Worm (Caenorhabditis elegans) whole organism, L1 larva: Measurements from ENCODE around the gene F54F2.14.

Experiments
- C04F5.9 ChIP-seq: sonication (generic microtip); optimal IDR thresholded peaks from 2 replicates; lab custom pipeline; 2016; ENCODE audit warnings: missing genetic modification characterization, missing compliant biosample characterization
- C34B4.2 ChIP-seq: sonication (generic microtip); optimal IDR thresholded peaks from 2 replicates; lab custom pipeline; 2017; ENCODE audit warnings: mild to moderate bottlenecking, missing genetic modification characterization, missing compliant biosample characterization
- alr-1 ChIP-seq: fragments of 200-800 bp; sonication (Bioruptor generic); optimal IDR thresholded peaks from 2 replicates; lab custom pipeline; 2018; ENCODE audit warnings: borderline replicate concordance, mild to moderate bottlenecking, missing genetic modification characterization, missing compliant biosample characterization
- ceh-82 ChIP-seq, 3 experiments: fragments of 150-350 bp in 1 of 3; sonication (generic microtip) in 2 of 3; optimal IDR thresholded peaks; 2 replicates each; lab custom pipeline; 2014 to 2017; ENCODE audit warnings: missing biosample characterization in 3 of 3, missing genetic modification characterization in 3 of 3
- ces-1 ChIP-seq: fragments of 150-350 bp; optimal IDR thresholded peaks from 2 replicates; lab custom pipeline; 2014; ENCODE audit warnings: missing biosample characterization, missing genetic modification reagents, missing genetic modification characterization
- dsc-1 ChIP-seq: sonication (generic microtip); optimal IDR thresholded peaks from 2 replicates; lab custom pipeline; 2016; ENCODE audit warnings: mild to moderate bottlenecking, missing genetic modification characterization, missing compliant biosample characterization
- efl-1 ChIP-seq, 4 experiments: fragments of 150-350 bp; optimal IDR thresholded peaks in 3 of 4; peaks in 1 of 4; 1 replicate in 1 of 4; 2 replicates in 3 of 4; lab custom pipeline; 2014; ENCODE audit warnings: missing biosample characterization in 2 of 4, missing genetic modification characterization in 2 of 4, missing genetic modification reagents in 2 of 4
- efl-3 ChIP-seq: fragments of 200-800 bp; sonication (Bioruptor generic); optimal IDR thresholded peaks from 2 replicates; lab custom pipeline; 2018; ENCODE audit warnings: mild to moderate bottlenecking, missing genetic modification characterization, missing compliant biosample characterization
- elt-2 ChIP-seq: sonication (generic microtip); optimal IDR thresholded peaks from 2 replicates; lab custom pipeline; 2016; ENCODE audit warnings: missing genetic modification characterization, mild to moderate bottlenecking, inconsistent platforms, missing compliant biosample characterization, missing genetic modification reagents
- fkh-10 ChIP-seq: sonication (generic microtip); optimal IDR thresholded peaks from 2 replicates; lab custom pipeline; 2017; ENCODE audit warnings: missing biosample characterization, missing genetic modification reagents, missing genetic modification characterization
- fos-1 ChIP-seq: fragments of 150-350 bp; optimal IDR thresholded peaks from 2 replicates; lab custom pipeline; 2014; ENCODE audit warnings: missing biosample characterization, missing genetic modification characterization
- grh-1 ChIP-seq: fragments of 200-800 bp; sonication (Bioruptor generic); IDR thresholded peaks from 2 replicates; pipeline ENCODE4 v1.3.6; 2022; ENCODE audit warnings: missing genetic modification reagents, missing genetic modification characterization, missing compliant biosample characterization
- hlh-4 ChIP-seq: sonication (generic microtip); optimal IDR thresholded peaks from 2 replicates; lab custom pipeline; 2016; ENCODE audit warnings: mild to moderate bottlenecking, missing genetic modification characterization, missing compliant biosample characterization
- irx-1 ChIP-seq: sonication (generic microtip); optimal IDR thresholded peaks from 2 replicates; lab custom pipeline; 2016; ENCODE audit warnings: missing genetic modification characterization, missing compliant biosample characterization
- lin-13 ChIP-seq: fragments of 150-350 bp; optimal IDR thresholded peaks from 2 replicates; lab custom pipeline; 2014; ENCODE audit warnings: missing biosample characterization, missing genetic modification reagents, missing genetic modification characterization
- lin-14 ChIP-seq: fragments of 200-800 bp; sonication (Bioruptor generic); optimal IDR thresholded peaks from 2 replicates; lab custom pipeline; 2018; ENCODE audit warnings: mild to moderate bottlenecking, missing genetic modification characterization, moderate library complexity, missing compliant biosample characterization
- lin-35 ChIP-seq, 2 experiments: fragments of 150-350 bp; optimal IDR thresholded peaks; 2 replicates each; lab custom pipeline; 2014; ENCODE audit warnings: missing biosample characterization in 2 of 2, missing genetic modification characterization in 2 of 2, missing genetic modification reagents in 2 of 2
- lsy-2 ChIP-seq, 2 experiments: fragments of 150-350 bp; optimal IDR thresholded peaks; 2 replicates each; lab custom pipeline; 2014; ENCODE audit warnings: missing biosample characterization in 2 of 2, missing genetic modification characterization in 2 of 2
- nhr-12 ChIP-seq: sonication (generic microtip); optimal IDR thresholded peaks from 2 replicates; lab custom pipeline; 2017; ENCODE audit warnings: missing biosample characterization, missing genetic modification characterization
- nhr-20 ChIP-seq: sonication (generic microtip); optimal IDR thresholded peaks from 2 replicates; lab custom pipeline; 2016; ENCODE audit warnings: mild to moderate bottlenecking, missing genetic modification characterization, missing compliant biosample characterization
- nhr-237 ChIP-seq: fragments of 150-350 bp; optimal IDR thresholded peaks from 2 replicates; lab custom pipeline; 2014; ENCODE audit warnings: missing biosample characterization, missing genetic modification characterization
- nhr-28 ChIP-seq: fragments of 150-350 bp; optimal IDR thresholded peaks from 2 replicates; lab custom pipeline; 2014; ENCODE audit warnings: missing biosample characterization, missing genetic modification characterization
- nhr-71 ChIP-seq: sonication (generic microtip); optimal IDR thresholded peaks from 2 replicates; lab custom pipeline; 2016; ENCODE audit warnings: mild to moderate bottlenecking, missing genetic modification characterization, moderate library complexity, missing compliant biosample characterization
- nhr-76 ChIP-seq: sonication (generic microtip); optimal IDR thresholded peaks from 2 replicates; lab custom pipeline; 2017; ENCODE audit warnings: missing biosample characterization, missing genetic modification characterization
- nhr-77 ChIP-seq: fragments of 150-350 bp; optimal IDR thresholded peaks from 2 replicates; lab custom pipeline; 2014; ENCODE audit warnings: missing biosample characterization, missing genetic modification characterization
- pag-3 ChIP-seq: sonication (generic microtip); optimal IDR thresholded peaks from 2 replicates; lab custom pipeline; 2017; ENCODE audit warnings: missing genetic modification characterization, mild to moderate bottlenecking, missing compliant biosample characterization, antibody characterized with exemption, borderline replicate concordance; ENCODE audit not compliant: insufficient read depth
- pax-3 ChIP-seq: fragments of 200-800 bp; sonication (Bioruptor generic); optimal IDR thresholded peaks from 2 replicates; lab custom pipeline; 2018; ENCODE audit warnings: mild to moderate bottlenecking, missing genetic modification characterization, moderate library complexity, missing compliant biosample characterization
- rnt-1 ChIP-seq: sonication (generic microtip); optimal IDR thresholded peaks from 2 replicates; lab custom pipeline; 2016; ENCODE audit warnings: mild to moderate bottlenecking, missing genetic modification characterization, moderate library complexity, missing compliant biosample characterization
- skn-1 ChIP-seq: fragments of 150-350 bp; optimal IDR thresholded peaks from 2 replicates; lab custom pipeline; 2014; ENCODE audit warnings: missing biosample characterization, missing genetic modification characterization
- snu-23 ChIP-seq: sonication (generic microtip); optimal IDR thresholded peaks from 2 replicates; lab custom pipeline; 2016; ENCODE audit warnings: missing genetic modification characterization, missing compliant biosample characterization
- tbx-2 ChIP-seq: sonication (generic microtip); optimal IDR thresholded peaks from 2 replicates; lab custom pipeline; 2016; ENCODE audit warnings: missing genetic modification characterization, missing compliant biosample characterization
- tlp-1 ChIP-seq: fragments of 150-350 bp; optimal IDR thresholded peaks from 2 replicates; lab custom pipeline; 2014; ENCODE audit warnings: missing biosample characterization, missing genetic modification characterization
- unc-130 ChIP-seq: fragments of 150-350 bp; optimal IDR thresholded peaks from 2 replicates; lab custom pipeline; 2017; ENCODE audit warnings: missing biosample characterization, missing genetic modification characterization, inconsistent platforms
- xbp-1 ChIP-seq: sonication (generic microtip); optimal IDR thresholded peaks from 2 replicates; lab custom pipeline; 2016; ENCODE audit warnings: missing genetic modification characterization, missing compliant biosample characterization
- ztf-11 ChIP-seq, 2 experiments: sonication (generic microtip); optimal IDR thresholded peaks; 2 replicates each; lab custom pipeline; 2016 to 2017; ENCODE audit warnings: missing genetic modification characterization in 2 of 2, missing biosample characterization in 1 of 2, missing compliant biosample characterization in 1 of 2

Gene F54F2.14

DNA sequence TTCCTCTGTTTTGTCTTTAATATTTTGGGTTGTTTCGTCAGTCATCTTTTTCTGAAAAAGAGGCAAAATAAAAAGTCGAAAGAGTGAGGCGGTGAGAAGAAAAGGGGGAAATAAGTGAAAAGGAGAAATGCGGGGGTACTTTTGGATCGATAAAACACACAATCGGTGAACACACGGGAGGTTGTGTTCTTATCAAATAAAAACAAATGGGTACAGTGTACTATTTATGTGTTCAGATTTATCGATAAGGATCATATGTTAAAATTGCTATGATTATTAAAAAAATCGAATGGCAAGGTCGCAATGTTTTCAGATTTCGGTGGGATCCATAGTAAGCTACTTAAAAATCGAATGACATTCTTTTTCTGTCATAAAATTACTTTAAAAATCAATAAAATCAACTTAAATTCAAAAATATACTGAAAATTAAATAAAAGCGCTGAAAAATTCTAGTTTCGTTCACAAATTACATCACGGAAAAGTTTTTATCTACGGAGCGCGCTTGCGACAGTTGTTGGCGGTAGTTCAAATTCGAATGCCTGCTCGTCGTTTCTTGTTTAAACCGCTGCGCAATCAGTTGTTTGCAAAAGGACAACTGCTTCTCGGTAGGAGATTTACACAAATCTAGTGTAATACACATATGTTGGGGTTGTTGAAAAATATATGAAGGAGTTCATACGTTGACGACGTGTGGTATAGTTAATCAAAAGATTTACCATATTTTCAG, 18.1 kb downstream of the F54F2.14 start, which contains the start of gene prx-19 (continued):
- TF ChIP-seq pax-3 (tag; lab: Kevin White, UChicago): no peak

DNA sequence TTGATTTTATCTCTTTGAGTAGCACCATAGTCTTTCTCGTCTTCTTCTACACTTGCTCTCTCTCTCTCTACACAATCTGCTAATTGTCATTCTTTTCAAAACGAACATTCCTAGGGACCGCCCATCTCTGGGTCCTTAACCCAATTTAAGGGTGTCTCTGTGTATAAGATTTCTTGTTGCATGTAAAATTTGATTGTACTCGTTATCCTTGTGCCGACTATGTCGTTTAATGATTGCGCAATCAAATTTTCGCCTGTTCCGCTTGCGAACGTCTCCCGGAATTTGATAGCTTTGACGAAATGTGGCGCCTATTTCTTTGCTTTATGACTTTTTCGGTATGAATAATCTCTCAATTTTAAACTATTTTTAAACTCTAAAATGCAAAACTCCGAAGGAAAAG, 19.8 kb downstream of the F54F2.14 start:
- TF ChIP-seq fkh-10 (GFP tag; lab: Kevin White, UChicago): peak; percentile 36
- peak; percentile 53 for TF ChIP-seq lin-14 (GFP tag; lab: Kevin White, UChicago)
- no peak for TF ChIP-seq nhr-28 (tag; lab: Kevin White, UChicago)

DNA sequence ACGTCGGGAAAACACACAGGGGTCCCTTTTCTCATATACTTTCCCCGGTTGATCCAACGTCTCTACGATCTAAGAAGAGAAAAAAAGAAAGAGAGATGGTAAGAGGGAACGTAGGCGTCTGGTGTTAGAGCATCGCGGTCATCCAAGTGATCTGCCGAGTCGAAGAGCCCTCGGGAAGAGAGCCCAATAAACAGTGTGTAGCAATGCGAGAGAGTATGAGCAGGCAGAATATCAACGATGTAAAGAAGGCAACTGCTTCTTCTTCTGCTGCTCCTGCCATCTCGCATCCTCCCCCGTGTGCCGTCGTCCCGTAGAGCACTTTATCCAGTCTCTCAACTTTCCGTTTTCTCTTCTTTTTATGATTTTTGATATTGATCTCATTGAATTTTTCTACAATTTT, 24.4 kb downstream of the F54F2.14 start:
- peak in 1 of 2 experiments; percentile 25 for TF ChIP-seq lin-35 (GFP tag; optimal IDR thresholded peaks at IDR 0.05; lab: Kevin White, UChicago)
- TF ChIP-seq nhr-20: peak; percentile 15
- TF ChIP-seq dsc-1: peak; percentile 42
- TF ChIP-seq pag-3: peak; percentile 95
- TF ChIP-seq nhr-237: no peak
- TF ChIP-seq lsy-2 (tag; optimal IDR thresholded peaks at IDR 0.05; lab: Kevin White, UChicago): peak in 1 of 2 experiments; percentile 40
- TF ChIP-seq C34B4.2 (tag; lab: Kevin White, UChicago): no peak
- no peak for TF ChIP-seq elt-2 (tag; lab: Kevin White, UChicago)
- TF ChIP-seq rnt-1 (tag; lab: Kevin White, UChicago): peak; percentile 56
- TF ChIP-seq ztf-11 (tag; optimal IDR thresholded peaks at IDR 0.05; lab: Kevin White, UChicago): no peak
- TF ChIP-seq unc-130 (tag; lab: Kevin White, UChicago): peak; percentile 36
- peak; percentile 35 for TF ChIP-seq snu-23 (GFP tag; lab: Kevin White, UChicago)
- peak in 1 of 2 experiments; percentile 15 for TF ChIP-seq efl-1 (optimal IDR thresholded peaks at IDR 0.05; lab: Kevin White, UChicago)
- peak in 1 of 2 experiments; percentile 89 for TF ChIP-seq efl-1 (GFP tag; optimal IDR thresholded peaks at IDR 0.05 in 1 of 2; lab: Kevin White, UChicago)
- TF ChIP-seq efl-3: no peak
- TF ChIP-seq lin-14 (GFP tag; lab: Kevin White, UChicago): peak; percentile 67
- peak; percentile 58 for TF ChIP-seq nhr-71 (tag; lab: Kevin White, UChicago)

DNA sequence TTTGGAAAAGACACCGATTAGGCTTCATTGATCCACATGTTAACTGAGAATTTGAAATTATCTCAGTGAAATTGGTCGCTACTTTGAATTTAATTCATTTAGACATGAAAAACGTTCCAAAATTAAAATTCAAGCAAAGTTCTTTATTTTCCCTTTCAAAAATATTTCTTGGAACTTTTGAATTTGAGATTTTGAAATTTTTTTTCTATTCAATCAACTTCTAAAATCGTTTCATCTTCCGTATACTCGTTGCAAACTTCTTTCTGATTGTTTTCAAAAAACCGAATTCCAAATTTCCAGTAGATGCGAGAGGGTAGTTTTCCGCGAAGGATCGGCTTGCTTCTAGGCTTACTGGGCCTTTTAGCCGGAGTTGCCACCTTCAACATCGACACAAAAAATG, 27.3 kb downstream of the F54F2.14 start, which contains the start of gene pat-2:
Gene pat-2 (plus strand): TSS at position 301 of the 400 bp plus-strand sequence.
- TF ChIP-seq lin-14 (GFP tag; lab: Kevin White, UChicago): no peak
- TF ChIP-seq efl-3: no peak
- no peak for TF ChIP-seq pax-3 (tag; lab: Kevin White, UChicago)
- no peak for TF ChIP-seq lin-13 (GFP tag; lab: Kevin White, UChicago)
- TF ChIP-seq xbp-1: no peak
- no peak for TF ChIP-seq C34B4.2 (tag; lab: Kevin White, UChicago)
- no peak for TF ChIP-seq hlh-4

DNA sequence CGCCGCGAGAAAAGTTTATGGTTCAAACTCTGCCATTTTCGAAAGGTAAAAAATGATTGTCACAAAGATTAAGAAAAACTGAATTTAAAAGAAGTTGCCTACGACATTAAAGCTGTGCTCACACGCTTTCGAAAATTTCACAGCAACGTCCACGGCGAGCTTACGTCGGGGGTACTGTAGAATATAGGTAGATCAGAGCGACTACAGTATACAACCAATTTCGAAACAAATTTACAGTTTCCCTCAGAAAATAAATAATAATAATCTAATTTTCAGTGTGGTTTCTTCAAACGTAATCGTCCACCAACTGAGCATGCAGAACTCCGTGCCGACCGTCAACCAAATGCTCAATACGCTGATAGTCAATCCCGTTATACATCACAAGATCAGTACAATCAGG, 33.2 kb downstream of the F54F2.14 start:
- TF ChIP-seq skn-1 (no peak), irx-1 (tag; lab: Kevin White, UChicago) (no peak), nhr-12 (tag; lab: Kevin White, UChicago) (no peak), hlh-4 (no peak), nhr-28 (tag; lab: Kevin White, UChicago) (no peak), nhr-77 (no peak), tlp-1 (tag; lab: Kevin White, UChicago) (no peak), ces-1 (GFP tag; lab: Kevin White, UChicago) (no peak), grh-1 (no peak), C04F5.9 (no peak), fos-1 (tag; lab: Kevin White, UChicago) (no peak), nhr-76 (tag; lab: Kevin White, UChicago) (no peak), ceh-82 (tag; optimal IDR thresholded peaks at IDR 0.05; lab: Kevin White, UChicago) (no peak), tbx-2 (tag; lab: Kevin White, UChicago) (no peak), alr-1 (tag; lab: Kevin White, UChicago) (no peak)
